Worm (Caenorhabditis elegans) whole organism, L4 larva: ENCODE results near the gene trpp-1.

Experiments used
- F26F4.8 ChIP-seq: fragments of 200-800 bp; sonication (Bioruptor generic); conservative IDR thresholded peaks from 2 replicates; pipeline ENCODE4 v1.3.6; 2022; ENCODE audit warnings: missing genetic modification characterization, missing compliant biosample characterization
- T20F7.1 ChIP-seq: fragments of 200-800 bp; sonication (Bioruptor generic); optimal IDR thresholded peaks from 2 replicates; lab custom pipeline; 2018; ENCODE audit warnings: mild to moderate bottlenecking, missing genetic modification characterization, missing compliant biosample characterization
- T26A8.4 ChIP-seq: fragments of 200-800 bp; sonication (Bioruptor generic); IDR thresholded peaks from 2 replicates; pipeline ENCODE4 v1.3.6; 2022; ENCODE audit warnings: missing genetic modification characterization, missing compliant biosample characterization
- Y105C5A.15 ChIP-seq: fragments of 200-800 bp; sonication (Bioruptor generic); IDR thresholded peaks from 2 replicates; pipeline ENCODE4 v1.3.6; 2022; ENCODE audit warnings: missing genetic modification characterization, missing compliant biosample characterization
- Y75B8A.6 ChIP-seq: fragments of 200-800 bp; sonication (Bioruptor generic); IDR thresholded peaks from 2 replicates; pipeline ENCODE4 v1.3.6; 2022; ENCODE audit warnings: missing genetic modification reagents, missing genetic modification characterization, missing compliant biosample characterization
- ZK337.2 ChIP-seq: fragments of 200-800 bp; sonication (Bioruptor generic); IDR thresholded peaks from 2 replicates; pipeline ENCODE4 v1.3.6; 2022; ENCODE audit warnings: missing genetic modification reagents, missing genetic modification characterization, missing compliant biosample characterization
- aly-2 ChIP-seq: sonication (generic microtip); optimal IDR thresholded peaks from 2 replicates; lab custom pipeline; 2018; ENCODE audit warnings: missing biosample characterization, missing genetic modification characterization
- arid-1 ChIP-seq: fragments of 200-800 bp; sonication (Bioruptor generic); conservative IDR thresholded peaks from 2 replicates; pipeline ENCODE4 v1.3.6; 2022; ENCODE audit warnings: missing genetic modification reagents, missing genetic modification characterization, missing compliant biosample characterization
- attf-4 ChIP-seq: sonication (generic microtip); optimal IDR thresholded peaks from 3 replicates; lab custom pipeline; 2017; ENCODE audit warnings: missing biosample characterization, missing genetic modification characterization
- ceh-28 ChIP-seq: fragments of 150-350 bp; optimal IDR thresholded peaks from 2 replicates; lab custom pipeline; 2014; ENCODE audit warnings: missing biosample characterization, missing genetic modification reagents, missing genetic modification characterization
- ceh-32 ChIP-seq: sonication (generic microtip); optimal IDR thresholded peaks from 2 replicates; lab custom pipeline; 2016; ENCODE audit warnings: mild to moderate bottlenecking, missing genetic modification characterization, missing compliant biosample characterization; ENCODE audit not compliant: poor library complexity
- ceh-82 ChIP-seq: sonication (generic microtip); optimal IDR thresholded peaks from 2 replicates; lab custom pipeline; 2017; ENCODE audit warnings: missing biosample characterization, missing genetic modification characterization
- duxl-1 ChIP-seq: sonication (generic microtip); optimal IDR thresholded peaks from 2 replicates; lab custom pipeline; 2016; ENCODE audit warnings: mild to moderate bottlenecking, missing genetic modification characterization, moderate library complexity, missing compliant biosample characterization; ENCODE audit not compliant: poor library complexity
- fkh-10 ChIP-seq: fragments of 150-350 bp; optimal IDR thresholded peaks from 2 replicates; lab custom pipeline; 2014; ENCODE audit warnings: missing biosample characterization, missing genetic modification reagents, missing genetic modification characterization
- fos-1 ChIP-seq: fragments of 150-350 bp; optimal IDR thresholded peaks from 2 replicates; lab custom pipeline; 2014; ENCODE audit warnings: missing biosample characterization, missing genetic modification characterization
- hif-1 ChIP-seq, 2 experiments: sonication (generic microtip); optimal IDR thresholded peaks; 2 replicates each; lab custom pipeline; 2016 to 2017; ENCODE audit warnings: missing compliant biosample characterization in 2 of 2, missing genetic modification characterization in 2 of 2, missing genetic modification reagents in 2 of 2, missing genotype in 2 of 2, mild to moderate bottlenecking in 1 of 2
- hlh-11 ChIP-seq: fragments of 200-800 bp; sonication (Bioruptor generic); optimal IDR thresholded peaks from 2 replicates; lab custom pipeline; 2018; ENCODE audit warnings: mild to moderate bottlenecking, missing genetic modification characterization, missing compliant biosample characterization
- hlh-30 ChIP-seq: sonication (generic microtip); optimal IDR thresholded peaks from 2 replicates; lab custom pipeline; 2017; ENCODE audit warnings: antibody characterized with exemption, mild to moderate bottlenecking, missing genetic modification characterization, missing compliant biosample characterization; ENCODE audit not compliant: insufficient read depth
- hmg-1.1 ChIP-seq: fragments of 200-800 bp; sonication (Bioruptor generic); IDR thresholded peaks from 2 replicates; pipeline ENCODE4 v1.3.6; 2022; ENCODE audit warnings: missing genetic modification reagents, missing genetic modification characterization, missing compliant biosample characterization
- lim-7 ChIP-seq: fragments of 200-800 bp; sonication (Bioruptor generic); IDR thresholded peaks from 2 replicates; pipeline ENCODE4 v1.3.6; 2022; ENCODE audit warnings: missing genetic modification characterization, missing compliant biosample characterization
- lin-13 ChIP-seq: fragments of 150-350 bp; optimal IDR thresholded peaks from 2 replicates; lab custom pipeline; 2014; ENCODE audit warnings: missing biosample characterization, missing genetic modification reagents, missing genetic modification characterization
- lsy-2 ChIP-seq, 2 experiments: fragments of 150-350 bp in 1 of 2; sonication (generic microtip) in 1 of 2; optimal IDR thresholded peaks; 2 replicates each; lab custom pipeline; 2014 to 2017; ENCODE audit warnings: missing biosample characterization in 2 of 2, missing genetic modification characterization in 2 of 2
- mdt-29 ChIP-seq: fragments of 200-800 bp; sonication (Bioruptor generic); IDR thresholded peaks from 2 replicates; pipeline ENCODE4 v1.3.6; 2022; ENCODE audit warnings: missing genetic modification reagents, missing genetic modification characterization, missing compliant biosample characterization
- mep-1 ChIP-seq: fragments of 150-350 bp; sonication (generic microtip); optimal IDR thresholded peaks from 3 replicates; lab custom pipeline; 2014; ENCODE audit warnings: missing biosample characterization, missing genetic modification characterization
- nhr-76 ChIP-seq: fragments of 150-350 bp; optimal IDR thresholded peaks from 2 replicates; lab custom pipeline; 2014; ENCODE audit warnings: missing biosample characterization, missing genetic modification characterization
- nhr-77 ChIP-seq: fragments of 150-350 bp; optimal IDR thresholded peaks from 2 replicates; lab custom pipeline; 2014; ENCODE audit warnings: missing biosample characterization, missing genetic modification characterization
- pha-4 ChIP-seq, 2 experiments: fragments of 150-350 bp in 1 of 2; fragments of 200-800 bp in 1 of 2; sonication (Bioruptor generic) in 1 of 2; IDR thresholded peaks in 1 of 2; optimal IDR thresholded peaks in 1 of 2; 2 replicates each; pipeline versions ENCODE4 v1.3.6 to Lab custom; 2014 to 2022; ENCODE audit warnings: missing genetic modification characterization in 2 of 2, missing genetic modification reagents in 2 of 2, missing biosample characterization in 1 of 2, missing compliant biosample characterization in 1 of 2
- sdz-12 ChIP-seq: fragments of 200-800 bp; sonication (Bioruptor generic); optimal IDR thresholded peaks from 2 replicates; lab custom pipeline; 2018; ENCODE audit warnings: mild to moderate bottlenecking, missing genetic modification characterization, missing compliant biosample characterization
- skn-1 ChIP-seq: fragments of 150-350 bp; optimal IDR thresholded peaks from 2 replicates; lab custom pipeline; 2014; ENCODE audit warnings: missing biosample characterization, missing genetic modification characterization
- snpc-1.2 ChIP-seq: fragments of 200-800 bp; sonication (Bioruptor generic); IDR thresholded peaks from 2 replicates; pipeline ENCODE4 v1.3.6; 2022; ENCODE audit warnings: missing genetic modification reagents, missing genetic modification characterization, missing compliant biosample characterization
- spr-3 ChIP-seq: fragments of 200-800 bp; sonication (Bioruptor generic); optimal IDR thresholded peaks from 2 replicates; lab custom pipeline; 2018; ENCODE audit warnings: mild to moderate bottlenecking, missing genetic modification characterization, missing compliant biosample characterization
- unc-130 ChIP-seq: sonication (generic microtip); optimal IDR thresholded peaks from 2 replicates; lab custom pipeline; 2016; ENCODE audit warnings: missing genetic modification reagents, missing genetic modification characterization, missing compliant biosample characterization
- unc-39 ChIP-seq: sonication (generic microtip); optimal IDR thresholded peaks from 2 replicates; lab custom pipeline; 2017; ENCODE audit warnings: missing biosample characterization, missing genetic modification characterization
- zfp-2 ChIP-seq: sonication (generic microtip); optimal IDR thresholded peaks from 2 replicates; lab custom pipeline; 2016; ENCODE audit warnings: mild to moderate bottlenecking, missing genetic modification characterization, missing compliant biosample characterization
- ztf-11 ChIP-seq: fragments of 150-350 bp; optimal IDR thresholded peaks from 2 replicates; lab custom pipeline; 2014; ENCODE audit warnings: missing biosample characterization, missing genetic modification characterization
- ztf-7 ChIP-seq: fragments of 150-350 bp; optimal IDR thresholded peaks from 2 replicates; lab custom pipeline; 2014; ENCODE audit warnings: missing biosample characterization, missing genetic modification characterization

The trpp-1 gene

ce11 chrV:242518-242917 lies 41.1 kb downstream of the trpp-1 start, which contains the start of gene R02C2.7:
TSS of gene R02C2.7 (minus strand) at chrV:242618.
- TF ChIP-seq ceh-28 (tag; lab: Kevin White, UChicago) (no peak), snpc-1.2 (no peak), pha-4 (GFP tag; IDR thresholded peaks at IDR 0.05; lab: Robert Waterston, UW) (no peak), pha-4 (tag; optimal IDR thresholded peaks at IDR 0.05; lab: Kevin White, UChicago) (no peak), T20F7.1 (GFP tag; lab: Kevin White, UChicago) (no peak), spr-3 (no peak), skn-1 (tag; lab: Kevin White, UChicago) (no peak), unc-39 (tag; lab: Kevin White, UChicago) (no peak)

ce11 chrV:246097-246496 lies 44.7 kb downstream of the trpp-1 start, which contains the start of gene kin-34:
TSS of gene kin-34 (minus strand) at chrV:246197.
- TF ChIP-seq Y105C5A.15 (GFP tag; lab: Robert Waterston, UW): no peak
- no peak for TF ChIP-seq hmg-1.1 (GFP tag; lab: Robert Waterston, UW)
- no peak for TF ChIP-seq unc-130
- no peak for TF ChIP-seq hlh-30 (tag; lab: Kevin White, UChicago)
- no peak for TF ChIP-seq Y75B8A.6 (GFP tag; lab: Robert Waterston, UW)
- TF ChIP-seq ztf-11 (tag; lab: Kevin White, UChicago): no peak
- TF ChIP-seq lin-13 (GFP tag; lab: Kevin White, UChicago): no peak
- no peak for TF ChIP-seq ztf-7
- no peak for TF ChIP-seq mdt-29 (GFP tag; lab: Robert Waterston, UW)
- TF ChIP-seq ceh-82 (tag; lab: Kevin White, UChicago): no peak
- TF ChIP-seq T20F7.1 (GFP tag; lab: Kevin White, UChicago): no peak
- no peak for TF ChIP-seq nhr-77 (tag; lab: Kevin White, UChicago)
- TF ChIP-seq, all 104 proteins: peak for 0

ce11 chrV:247576-247975 lies 46.2 kb downstream of the trpp-1 start:
- TF ChIP-seq fos-1 (tag; lab: Kevin White, UChicago) (no peak), mep-1 (tag; lab: Kevin White, UChicago) (no peak), ZK337.2 (GFP tag; lab: Robert Waterston, UW) (no peak), hlh-11 (tag; lab: Kevin White, UChicago) (no peak), attf-4 (tag; lab: Kevin White, UChicago) (no peak), nhr-76 (tag; lab: Kevin White, UChicago) (no peak), arid-1 (GFP tag; lab: Robert Waterston, UW) (no peak), aly-2 (tag; lab: Kevin White, UChicago) (no peak), F26F4.8 (GFP tag; lab: Robert Waterston, UW) (no peak), hmg-1.1 (GFP tag; lab: Robert Waterston, UW) (no peak), lsy-2 (tag; optimal IDR thresholded peaks at IDR 0.05; lab: Kevin White, UChicago) (no peak), Y75B8A.6 (GFP tag; lab: Robert Waterston, UW) (no peak), hif-1 (tag; optimal IDR thresholded peaks at IDR 0.05; lab: Kevin White, UChicago) (no peak), fkh-10 (GFP tag; lab: Kevin White, UChicago) (no peak), ceh-82 (tag; lab: Kevin White, UChicago) (no peak), ceh-32 (tag; lab: Kevin White, UChicago) (no peak), lim-7 (GFP tag; lab: Robert Waterston, UW) (no peak), nhr-77 (tag; lab: Kevin White, UChicago) (no peak), duxl-1 (tag; lab: Kevin White, UChicago) (no peak), T26A8.4 (GFP tag; lab: Robert Waterston, UW) (no peak)

ce11 chrV:248636-249035 lies 47.2 kb downstream of the trpp-1 start:
- TF ChIP-seq sdz-12 (GFP tag; lab: Kevin White, UChicago): no peak
- no peak for TF ChIP-seq zfp-2
- TF ChIP-seq F26F4.8 (GFP tag; lab: Robert Waterston, UW): no peak
- TF ChIP-seq, all 104 proteins: peak for 0
